Fruit fly (Drosophila melanogaster): ENCODE measurements around the gene CG4686.

The CG4686 gene

DNA sequence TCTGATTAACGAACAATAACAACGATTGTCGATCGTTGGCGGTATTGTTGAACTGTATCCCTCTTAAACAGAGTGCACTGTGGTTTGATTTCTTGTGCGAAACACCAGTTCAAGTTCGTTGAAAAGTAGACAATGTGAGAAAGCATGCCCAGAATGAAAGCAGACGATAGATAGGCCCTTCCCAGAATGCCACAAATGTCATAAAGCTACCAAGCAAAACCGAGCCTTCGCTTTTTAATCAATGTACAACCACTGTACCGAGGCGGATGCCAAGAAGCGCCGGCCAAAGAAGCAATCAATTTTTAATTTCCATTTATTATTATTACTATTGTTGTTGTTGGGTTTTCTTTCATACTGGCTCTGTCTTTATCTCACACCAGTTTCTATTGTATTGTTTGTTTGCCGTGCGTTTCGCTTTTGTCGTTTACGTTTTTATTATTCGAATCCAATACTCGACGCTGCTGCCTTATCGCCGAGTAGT is 44.6 kb downstream of the CG4686 start (continued):
- TF ChIP-seq CG6254 (GFP tag; optimal IDR thresholded peaks at IDR 0.05) = peak; percentile 50
- TF ChIP-seq lmd (GFP tag; IDR thresholded peaks at IDR 0.05) = peak; percentile 87
- TF ChIP-seq CG14050 (GFP tag; IDR thresholded peaks at IDR 0.05) = peak; percentile 84
- peak; percentile 62 for TF ChIP-seq Camta (GFP tag; optimal IDR thresholded peaks at IDR 0.05)
- peak; percentile 72 for TF ChIP-seq CG30431 (GFP tag; optimal IDR thresholded peaks at IDR 0.05)
- peak; percentile 68 for TF ChIP-seq CG4854 (GFP tag; optimal IDR thresholded peaks at IDR 0.05)
- TF ChIP-seq CG12659 (GFP tag; optimal IDR thresholded peaks at IDR 0.05) = peak; percentile 81
- peak; percentile 75 for TF ChIP-seq CG1529 (GFP tag; optimal IDR thresholded peaks at IDR 0.05)
- peak; percentile 82 for TF ChIP-seq ATbp (GFP tag; optimal IDR thresholded peaks at IDR 0.05)
- peak; percentile 85 for TF ChIP-seq Xbp1 (GFP tag; optimal IDR thresholded peaks at IDR 0.05)
- peak; percentile 44; the same call in 1 of the 3 replicates for TF ChIP-seq jigr1 (GFP tag; IDR thresholded peaks at IDR 0.05)
- TF ChIP-seq Mrtf (GFP tag; IDR thresholded peaks at IDR 0.05) = peak; percentile 82
- peak; percentile 53 for TF ChIP-seq CG13296 (GFP tag; optimal IDR thresholded peaks at IDR 0.05)
- peak; percentile 74 for TF ChIP-seq Dek (tag; optimal IDR thresholded peaks at IDR 0.05)
- no peak for TF ChIP-seq Hmx (GFP tag; optimal IDR thresholded peaks at IDR 0.05)
- TF ChIP-seq sob (GFP tag; IDR thresholded peaks at IDR 0.05) = peak; percentile 85
- no peak for TF ChIP-seq hkb (optimal IDR thresholded peaks at IDR 0.05)
- TF ChIP-seq hkb (GFP tag; IDR thresholded peaks at IDR 0.05) = peak; percentile 87
- no peak for TF ChIP-seq bigmax (GFP tag; optimal IDR thresholded peaks at IDR 0.05)
- peak; percentile 80 for TF ChIP-seq CG9609 (GFP tag; optimal IDR thresholded peaks at IDR 0.05)
- TF ChIP-seq mirr (GFP tag; optimal IDR thresholded peaks at IDR 0.05) = peak; percentile 10
- no peak for TF ChIP-seq B-H2 (GFP tag; optimal IDR thresholded peaks at IDR 0.05)
- 0 out of 2 replicates have a peak, but pooled peaks have one; percentile 23 for TF ChIP-seq CkIIα-i1 (GFP tag; IDR thresholded peaks at IDR 0.05)
- TF ChIP-seq Dp (GFP tag; optimal IDR thresholded peaks at IDR 0.05) = no peak
- TF ChIP-seq CG10147 (GFP tag; optimal IDR thresholded peaks at IDR 0.05) = peak; percentile 61
- peak; percentile 3 for TF ChIP-seq CG4328 (GFP tag; optimal IDR thresholded peaks at IDR 0.05)
- peak; percentile 74 for TF ChIP-seq caup (GFP tag; optimal IDR thresholded peaks at IDR 0.05; ENCODE audit: severe bottlenecking)
- peak; percentile 82 for TF ChIP-seq tx (GFP tag; optimal IDR thresholded peaks at IDR 0.05)
- peak; percentile 78 for TF ChIP-seq onecut (GFP tag; IDR thresholded peaks at IDR 0.05)
- peak; percentile 78 for TF ChIP-seq CG8944 (GFP tag; optimal IDR thresholded peaks at IDR 0.05)
- peak; percentile 73 for TF ChIP-seq ewg (GFP tag; optimal IDR thresholded peaks at IDR 0.05)
- peak; percentile 14 for TF ChIP-seq ERR (GFP tag; optimal IDR thresholded peaks at IDR 0.05)
- TF ChIP-seq CG2199 (GFP tag; IDR thresholded peaks at IDR 0.05) = peak; percentile 73; the same call in 1 of the 3 replicates
- peak; percentile 96 for TF ChIP-seq sens (GFP tag)
- no peak for TF ChIP-seq Elba2 (GFP tag; optimal IDR thresholded peaks at IDR 0.05)
- no peak for TF ChIP-seq Doc3 (GFP tag; IDR thresholded peaks at IDR 0.05; ENCODE audit: partially characterized antibody)
- TF ChIP-seq Lpt (GFP tag; optimal IDR thresholded peaks at IDR 0.05) = no peak
- TF ChIP-seq CG31365 (tag; optimal IDR thresholded peaks at IDR 0.05) = peak; percentile 60
- no peak for TF ChIP-seq D (optimal IDR thresholded peaks at IDR 0.05)
- peak; percentile 67 for TF ChIP-seq D (GFP tag; optimal IDR thresholded peaks at IDR 0.05)
- TF ChIP-seq BtbVII (GFP tag; optimal IDR thresholded peaks at IDR 0.05) = peak; percentile 70
- peak; percentile 58; the same call in 1 of the 2 replicates for TF ChIP-seq CG6272 (GFP tag; IDR thresholded peaks at IDR 0.05)
- TF ChIP-seq bab2 (GFP tag; optimal IDR thresholded peaks at IDR 0.05) = peak; percentile 52
- no peak for TF ChIP-seq hbn (GFP tag; IDR thresholded peaks at IDR 0.05; ENCODE audit: partially characterized antibody)
- peak; percentile 87 for TF ChIP-seq Awh (GFP tag; IDR thresholded peaks at IDR 0.05)
- TF ChIP-seq E2f1 (GFP tag; IDR thresholded peaks at IDR 0.05) = peak; percentile 89
- peak; percentile 75 for TF ChIP-seq CG9876 (GFP tag; optimal IDR thresholded peaks at IDR 0.05)
- TF ChIP-seq CG10979 (tag; optimal IDR thresholded peaks at IDR 0.05) = peak; percentile 78
- TF ChIP-seq MBD-R2 (GFP tag; IDR thresholded peaks at IDR 0.05) = peak; percentile 61; the same call in 1 of the 2 replicates
- peak; percentile 74 for TF ChIP-seq tap (tag; optimal IDR thresholded peaks at IDR 0.05)
- TF ChIP-seq D19A (tag; optimal IDR thresholded peaks at IDR 0.05) = peak; percentile 70

Measured in whole organism, embryonic.